Worm (Caenorhabditis elegans) whole organism, mixed stage, embryonic: Measurements from ENCODE around the gene icl-1.

Experiments
- nhr-237 ChIP-seq: fragments of 150-350 bp; optimal IDR thresholded peaks from 2 replicates; lab custom pipeline; 2014; ENCODE audit warnings: missing biosample characterization, missing genetic modification characterization
- unc-39 ChIP-seq: fragments of 150-350 bp; optimal IDR thresholded peaks from 2 replicates; lab custom pipeline; 2014; ENCODE audit warnings: missing biosample characterization, missing genetic modification characterization
- ztf-11 ChIP-seq: fragments of 150-350 bp; optimal IDR thresholded peaks from 2 replicates; lab custom pipeline; 2014; ENCODE audit warnings: missing biosample characterization, missing genetic modification characterization

DNA sequence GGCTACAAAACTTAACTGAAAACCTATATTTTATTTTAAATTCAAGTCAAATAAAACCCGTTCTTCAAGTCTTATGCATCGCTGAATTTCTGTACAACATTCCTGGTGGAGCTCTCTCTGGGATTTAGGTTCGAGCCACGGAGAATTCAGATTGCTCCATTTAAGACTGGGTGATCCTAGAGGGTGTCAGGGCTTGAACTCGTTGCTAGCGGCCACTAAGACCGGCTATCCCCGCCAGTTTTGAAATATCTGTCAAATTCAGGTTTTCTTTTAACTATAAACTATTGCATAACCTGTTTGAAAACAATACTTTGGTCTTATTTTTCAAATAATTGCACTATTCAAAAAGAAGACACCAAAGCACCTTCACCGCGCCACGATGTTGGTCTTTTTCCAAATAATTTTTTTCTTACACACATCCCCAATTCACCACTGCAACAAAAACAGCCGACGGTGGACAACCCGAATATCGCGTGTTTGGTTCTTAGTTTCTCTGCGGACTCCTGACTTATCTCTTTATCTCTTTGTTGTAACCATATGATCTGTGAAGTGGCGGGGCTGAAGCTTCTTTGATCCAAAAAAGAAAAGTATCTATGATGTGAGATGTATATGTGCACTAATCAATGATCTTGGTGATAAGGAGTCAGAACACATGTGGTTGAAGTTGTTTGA is 1.2 kb upstream of the icl-1 start:
- TF ChIP-seq unc-39 (no peak), nhr-237 (no peak), ztf-11 (no peak)
